Fruit fly (Drosophila melanogaster): ENCODE measurements around the gene Tmtc2.

- no peak for TF ChIP-seq psq (GFP tag; optimal IDR thresholded peaks at IDR 0.05)
- TF ChIP-seq Hr78 (GFP tag; optimal IDR thresholded peaks at IDR 0.05), result no peak
- no peak for TF ChIP-seq tai (GFP tag; optimal IDR thresholded peaks at IDR 0.05)
- peak; percentile 2 for TF ChIP-seq fru (GFP tag; optimal IDR thresholded peaks at IDR 0.05)
- no peak for TF ChIP-seq brk (GFP tag; optimal IDR thresholded peaks at IDR 0.05)
- TF ChIP-seq pan (optimal IDR thresholded peaks at IDR 0.05), result no peak
- no peak for TF ChIP-seq N (GFP tag; optimal IDR thresholded peaks at IDR 0.05)
- no peak for TF ChIP-seq lola (GFP tag; optimal IDR thresholded peaks at IDR 0.05)
- TF ChIP-seq br (GFP tag; optimal IDR thresholded peaks at IDR 0.05), result no peak
- TF ChIP-seq CG9705 (GFP tag; optimal IDR thresholded peaks at IDR 0.05), result no peak
- no peak for TF ChIP-seq CrebA (GFP tag; optimal IDR thresholded peaks at IDR 0.05; ENCODE audit: borderline replicate concordance)
- TF ChIP-seq HLH106 (tag; optimal IDR thresholded peaks at IDR 0.05), result peak; percentile 2
- no peak for TF ChIP-seq Myc (optimal IDR thresholded peaks at IDR 0.05)
- TF ChIP-seq h (GFP tag; optimal IDR thresholded peaks at IDR 0.05), result no peak
Observed at dm6 chr2L:892461-892860, 30.1 kb upstream of the Tmtc2 start.

All from whole organism, wandering third instar larva.